Worm (Caenorhabditis elegans) whole organism, mixed stage, embryonic: ENCODE measurements around the gene acp-5.
A peak's percentile ranks its signal among the peaks of the same experiment; 100 is the strongest.

ENCODE experiments used
- ces-1 ChIP-seq: fragments of 150-350 bp; optimal IDR thresholded peaks from 2 replicates; lab custom pipeline; 2014; ENCODE audit warnings: missing biosample characterization, missing genetic modification reagents, missing genetic modification characterization
- sptf-1 ChIP-seq: sonication (generic microtip); optimal IDR thresholded peaks from 2 replicates; lab custom pipeline; 2017; ENCODE audit warnings: mild to moderate bottlenecking, missing genetic modification characterization, moderate library complexity, missing compliant biosample characterization

acp-5 gene

DNA sequence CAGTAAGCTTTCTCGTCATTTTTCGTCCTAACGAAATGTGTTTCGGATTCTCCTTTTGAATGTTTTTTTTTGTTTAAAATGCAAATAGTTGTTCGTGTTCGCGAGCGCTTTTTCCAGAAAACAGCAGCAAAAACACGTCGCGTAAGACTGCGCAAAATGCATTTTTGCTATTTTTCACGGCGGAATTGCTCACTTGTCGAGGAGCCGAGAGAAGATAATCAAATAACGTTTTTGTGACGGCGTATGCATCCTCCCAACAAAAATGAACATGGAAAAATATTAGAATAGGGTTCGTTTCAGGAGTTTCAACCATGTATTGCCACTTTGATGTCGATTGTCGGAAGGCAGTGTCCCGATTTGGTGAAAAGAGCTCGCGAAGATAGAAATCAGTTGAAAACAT lies 47.8 kb downstream of the acp-5 start:
- TF ChIP-seq sptf-1 (no peak), ces-1 (GFP tag; lab: Kevin White, UChicago) (peak; percentile 35)
- TF ChIP-seq, all 35 proteins: peak for 1
